Fruit fly (Drosophila melanogaster): ENCODE measurements around the gene slp1.

Gene slp1

dm6 chr2L:3777485-3777884 is 48.0 kb upstream of the slp1 start:
- no peak for TF ChIP-seq foxo (GFP tag; optimal IDR thresholded peaks at IDR 0.05)
- no peak for TF ChIP-seq dsf (GFP tag; optimal IDR thresholded peaks at IDR 0.05; ENCODE audit: borderline replicate concordance)
- TF ChIP-seq tai (GFP tag; optimal IDR thresholded peaks at IDR 0.05) = no peak
- TF ChIP-seq Abd-B (GFP tag; optimal IDR thresholded peaks at IDR 0.05) = no peak
- TF ChIP-seq sage (GFP tag; optimal IDR thresholded peaks at IDR 0.05) = no peak
- TF ChIP-seq fru (GFP tag; optimal IDR thresholded peaks at IDR 0.05) = no peak
- no peak for TF ChIP-seq psq (GFP tag; optimal IDR thresholded peaks at IDR 0.05)
- TF ChIP-seq Hr78 (GFP tag; optimal IDR thresholded peaks at IDR 0.05) = no peak
- TF ChIP-seq N (GFP tag; optimal IDR thresholded peaks at IDR 0.05) = no peak
- no peak for TF ChIP-seq br (GFP tag; optimal IDR thresholded peaks at IDR 0.05)
- TF ChIP-seq dmrt93B (GFP tag; optimal IDR thresholded peaks at IDR 0.05) = no peak

- TF ChIP-seq N (GFP tag; optimal IDR thresholded peaks at IDR 0.05) = no peak
- no peak for TF ChIP-seq dsf (GFP tag; optimal IDR thresholded peaks at IDR 0.05; ENCODE audit: borderline replicate concordance)
- TF ChIP-seq CG9705 (GFP tag; optimal IDR thresholded peaks at IDR 0.05) = peak; percentile 44
- TF ChIP-seq Abd-B (GFP tag; optimal IDR thresholded peaks at IDR 0.05) = no peak
- no peak for TF ChIP-seq sv (GFP tag; optimal IDR thresholded peaks at IDR 0.05)
- peak; percentile 20 for TF ChIP-seq Hnf4 (GFP tag; optimal IDR thresholded peaks at IDR 0.05)
- peak; percentile 50 for TF ChIP-seq dmrt93B (GFP tag; optimal IDR thresholded peaks at IDR 0.05)
- peak; percentile 67 for TF ChIP-seq CrebA (GFP tag; optimal IDR thresholded peaks at IDR 0.05; ENCODE audit: borderline replicate concordance)
- TF ChIP-seq Dif (GFP tag; optimal IDR thresholded peaks at IDR 0.05; ENCODE audit: partially characterized antibody) = peak; percentile 45
- TF ChIP-seq Vsx2 (GFP tag; optimal IDR thresholded peaks at IDR 0.05; ENCODE audit: partially characterized antibody) = peak; percentile 46
- peak; percentile 45 for TF ChIP-seq Jra (GFP tag; optimal IDR thresholded peaks at IDR 0.05)
- no peak for TF ChIP-seq Dfd (GFP tag; optimal IDR thresholded peaks at IDR 0.05)
- TF ChIP-seq brk (GFP tag; optimal IDR thresholded peaks at IDR 0.05) = peak; percentile 77
- no peak for TF ChIP-seq pan (optimal IDR thresholded peaks at IDR 0.05)
- peak; percentile 68 for TF ChIP-seq fru (GFP tag; optimal IDR thresholded peaks at IDR 0.05)
- TF ChIP-seq Hr78 (GFP tag; optimal IDR thresholded peaks at IDR 0.05) = no peak
- TF ChIP-seq sage (GFP tag; optimal IDR thresholded peaks at IDR 0.05) = peak; percentile 77
- peak in 1 of 2 experiments; percentile 88 for TF ChIP-seq foxo (GFP tag; optimal IDR thresholded peaks at IDR 0.05)
- peak in 1 of 2 experiments; percentile 20 for TF ChIP-seq dl (GFP tag; optimal IDR thresholded peaks at IDR 0.05; ENCODE audit: insufficient read depth in 1 of 2, partially characterized antibody in 2 of 2)
- TF ChIP-seq Myc (optimal IDR thresholded peaks at IDR 0.05) = no peak
- no peak for TF ChIP-seq jim (GFP tag; optimal IDR thresholded peaks at IDR 0.05)
- TF ChIP-seq Rel (GFP tag; optimal IDR thresholded peaks at IDR 0.05) = peak; percentile 70
- peak; percentile 39 for TF ChIP-seq Rel (tag; optimal IDR thresholded peaks at IDR 0.05)
- TF ChIP-seq rgr (GFP tag; optimal IDR thresholded peaks at IDR 0.05) = peak; percentile 89
- TF ChIP-seq ey (GFP tag; optimal IDR thresholded peaks at IDR 0.05) = peak; percentile 65
- peak; percentile 21 for TF ChIP-seq CG32264 (GFP tag; optimal IDR thresholded peaks at IDR 0.05)
- TF ChIP-seq HLH106 (tag; optimal IDR thresholded peaks at IDR 0.05) = peak; percentile 85
- TF ChIP-seq usp (GFP tag; optimal IDR thresholded peaks at IDR 0.05) = no peak
- peak; percentile 82 for TF ChIP-seq psq (GFP tag; optimal IDR thresholded peaks at IDR 0.05)
- peak; percentile 30 for TF ChIP-seq Hr83 (GFP tag; optimal IDR thresholded peaks at IDR 0.05; ENCODE audit: poor library complexity, severe bottlenecking)
- peak; percentile 73 for TF ChIP-seq h (GFP tag; optimal IDR thresholded peaks at IDR 0.05)
- peak; percentile 32 for TF ChIP-seq br (GFP tag; optimal IDR thresholded peaks at IDR 0.05)
- peak; percentile 89 for TF ChIP-seq OdsH (GFP tag; optimal IDR thresholded peaks at IDR 0.05)
- peak; percentile 43 for TF ChIP-seq tai (GFP tag; optimal IDR thresholded peaks at IDR 0.05)
- peak; percentile 85 for TF ChIP-seq Sp1 (GFP tag; optimal IDR thresholded peaks at IDR 0.05)
- no peak for TF ChIP-seq GATAd (GFP tag; optimal IDR thresholded peaks at IDR 0.05)
- TF ChIP-seq woc (GFP tag; optimal IDR thresholded peaks at IDR 0.05) = peak; percentile 23
Measured at dm6 chr2L:3778157-3779060, 47.1 kb upstream of the slp1 start.

Measured in whole organism, wandering third instar larva.